Fruit fly (Drosophila melanogaster): ENCODE results near the gene DIP-delta.

The DIP-delta gene

dm6 chr3L:5447087-5447486 is 23.2 kb downstream of the DIP-delta start (continued):
- TF ChIP-seq GATAe (GFP tag; conservative IDR thresholded peaks at IDR 0.05) (no peak), E2f1 (GFP tag; IDR thresholded peaks at IDR 0.05) (peak; percentile 27; the same call in 1 of the 2 replicates), CG17802 (tag; optimal IDR thresholded peaks at IDR 0.05) (peak; percentile 61), amos (GFP tag; IDR thresholded peaks at IDR 0.05; ENCODE audit: partially characterized antibody) (no peak), CG15073 (GFP tag; optimal IDR thresholded peaks at IDR 0.05) (no peak), lab (GFP tag; optimal IDR thresholded peaks at IDR 0.05) (peak; percentile 80), HLH4C (GFP tag; IDR thresholded peaks at IDR 0.05; ENCODE audit: partially characterized antibody) (no peak), schlank (tag; optimal IDR thresholded peaks at IDR 0.05) (peak; percentile 27), unc-4 (GFP tag; IDR thresholded peaks at IDR 0.05; ENCODE audit: partially characterized antibody) (no peak), tap (tag; optimal IDR thresholded peaks at IDR 0.05) (peak; percentile 67), Hr78 (GFP tag; optimal IDR thresholded peaks at IDR 0.05) (no peak), CG6654 (GFP tag; optimal IDR thresholded peaks at IDR 0.05) (peak; percentile 49), CG2202 (tag; optimal IDR thresholded peaks at IDR 0.05) (peak; percentile 85), CG9215 (GFP tag; IDR thresholded peaks at IDR 0.05) (no peak), az2 (GFP tag; optimal IDR thresholded peaks at IDR 0.05) (peak; percentile 11), Bdp1 (GFP tag; optimal IDR thresholded peaks at IDR 0.05) (peak; percentile 29), CG3407 (GFP tag; optimal IDR thresholded peaks at IDR 0.05) (peak; percentile 91), CG15011 (GFP tag; optimal IDR thresholded peaks at IDR 0.05) (peak; percentile 66), Rfx (GFP tag; IDR thresholded peaks at IDR 0.05) (peak; percentile 61; the same call in 1 of the 2 replicates), Nf-YA (GFP tag; IDR thresholded peaks at IDR 0.05) (peak; percentile 64; the same call in 1 of the 2 replicates), lbe (GFP tag; optimal IDR thresholded peaks at IDR 0.05) (no peak), CG34422 (GFP tag; IDR thresholded peaks at IDR 0.05) (0 out of 3 replicates have a peak, but pooled peaks have one; percentile 0), Xrp1 (GFP tag; IDR thresholded peaks at IDR 0.05) (peak; percentile 77), so (GFP tag; IDR thresholded peaks at IDR 0.05) (no peak), CG1603 (tag; optimal IDR thresholded peaks at IDR 0.05) (peak; percentile 92), pb (GFP tag; optimal IDR thresholded peaks at IDR 0.05) (peak; percentile 32), CHES-1-like (GFP tag; optimal IDR thresholded peaks at IDR 0.05) (peak; percentile 23), CG2712 (tag; optimal IDR thresholded peaks at IDR 0.05) (no peak), CG14667 (GFP tag; IDR thresholded peaks at IDR 0.05) (no peak), Nf-YB (GFP tag; optimal IDR thresholded peaks at IDR 0.05) (peak; percentile 17), her (GFP tag; optimal IDR thresholded peaks at IDR 0.05) (no peak), gem (tag; optimal IDR thresholded peaks at IDR 0.05) (peak; percentile 75), Dll (GFP tag; IDR thresholded peaks at IDR 0.05; ENCODE audit: partially characterized antibody) (no peak), CG6765 (GFP tag; optimal IDR thresholded peaks at IDR 0.05) (peak; percentile 69), fd96Cb (tag; optimal IDR thresholded peaks at IDR 0.05) (peak; percentile 61), CG31224 (GFP tag; IDR thresholded peaks at IDR 0.05) (no peak), Antp (GFP tag; optimal IDR thresholded peaks at IDR 0.05) (peak; percentile 58), CG15269 (tag; optimal IDR thresholded peaks at IDR 0.05) (peak; percentile 39)

- TF ChIP-seq CG18599 (GFP tag; optimal IDR thresholded peaks at IDR 0.05) (peak; percentile 26), Ets65A (GFP tag) (peak; percentile 52), CG4730 (GFP tag; IDR thresholded peaks at IDR 0.05) (no peak), Dbx (GFP tag; IDR thresholded peaks at IDR 0.05) (no peak), CG2678 (tag; optimal IDR thresholded peaks at IDR 0.05) (peak; percentile 19), scrt (GFP tag; optimal IDR thresholded peaks at IDR 0.05) (peak; percentile 85), croc (GFP tag; conservative IDR thresholded peaks at IDR 0.05) (0 out of 3 replicates have a peak, but pooled peaks have one; percentile 7), CG33557 (GFP tag; optimal IDR thresholded peaks at IDR 0.05) (no peak)
Measured at dm6 chr3L:5447843-5448242, 23.9 kb downstream of the DIP-delta start.

Measured in whole organism, embryonic.